Worm (Caenorhabditis elegans) whole organism, mixed stage, embryonic: ENCODE data around the gene fbxa-114.

Experiments
- blmp-1 ChIP-seq: fragments of 150-350 bp; optimal IDR thresholded peaks from 2 replicates; lab custom pipeline; 2014; ENCODE audit warnings: missing biosample characterization, missing genetic modification characterization
- ceh-43 ChIP-seq: fragments of 200-800 bp; sonication (Bioruptor generic); optimal IDR thresholded peaks from 2 replicates; lab custom pipeline; 2018; ENCODE audit warnings: mild to moderate bottlenecking, missing genetic modification characterization, moderate library complexity, missing compliant biosample characterization
- elt-3 ChIP-seq: fragments of 150-350 bp; optimal IDR thresholded peaks from 2 replicates; lab custom pipeline; 2014; ENCODE audit warnings: missing biosample characterization, missing genetic modification characterization
- flh-1 ChIP-seq: fragments of 200-800 bp; sonication (Bioruptor generic); optimal IDR thresholded peaks from 2 replicates; lab custom pipeline; 2018; ENCODE audit warnings: mild to moderate bottlenecking, missing genetic modification characterization, moderate library complexity, missing compliant biosample characterization
- sem-2 ChIP-seq: fragments of 200-800 bp; sonication (Bioruptor generic); optimal IDR thresholded peaks from 2 replicates; lab custom pipeline; 2018; ENCODE audit warnings: mild to moderate bottlenecking, missing genetic modification characterization, missing compliant biosample characterization
- unc-62 ChIP-seq: fragments of 150-350 bp; optimal IDR thresholded peaks from 2 replicates; lab custom pipeline; 2014; ENCODE audit warnings: missing biosample characterization, missing genetic modification reagents, missing genetic modification characterization

- TF ChIP-seq sem-2 (GFP tag; lab: Kevin White, UChicago): no peak
- TF ChIP-seq blmp-1 (tag; lab: Kevin White, UChicago): no peak
- TF ChIP-seq unc-62 (GFP tag; lab: Kevin White, UChicago): no peak
- no peak for TF ChIP-seq ceh-43 (GFP tag; lab: Kevin White, UChicago)
- no peak for TF ChIP-seq elt-3 (tag; lab: Kevin White, UChicago)
- no peak for TF ChIP-seq flh-1 (GFP tag; lab: Kevin White, UChicago)
Observed at ce11 chrV:20165808-20166207, 35.6 kb upstream of the fbxa-114 start.
